Worm (Caenorhabditis elegans) whole organism, late embryonic: ENCODE results near the gene T04A6.1.

Source experiments
- C08G9.2 ChIP-seq: sonication (generic microtip); optimal IDR thresholded peaks from 2 replicates; lab custom pipeline; 2016; ENCODE audit warnings: mild to moderate bottlenecking, missing genetic modification characterization, moderate library complexity, missing compliant biosample characterization
- C38D4.7 ChIP-seq: fragments of 200-800 bp; sonication (Bioruptor generic); optimal IDR thresholded peaks from 2 replicates; lab custom pipeline; 2018; ENCODE audit warnings: mild to moderate bottlenecking, missing genetic modification characterization, moderate library complexity, missing compliant biosample characterization
- F13H6.1 ChIP-seq: sonication (generic microtip); optimal IDR thresholded peaks from 2 replicates; lab custom pipeline; 2016; ENCODE audit warnings: missing genetic modification characterization, missing compliant biosample characterization
- K02D7.2 ChIP-seq: sonication (generic microtip); optimal IDR thresholded peaks from 2 replicates; lab custom pipeline; 2017; ENCODE audit warnings: mild to moderate bottlenecking, missing genetic modification characterization, missing compliant biosample characterization
- K09A11.1 ChIP-seq: sonication (generic microtip); optimal IDR thresholded peaks from 2 replicates; lab custom pipeline; 2017; ENCODE audit warnings: antibody characterized with exemption, mild to moderate bottlenecking, missing genetic modification characterization, missing compliant biosample characterization; ENCODE audit not compliant: insufficient read depth
- T23F11.4 ChIP-seq: fragments of 200-800 bp; sonication (Bioruptor generic); optimal IDR thresholded peaks from 2 replicates; lab custom pipeline; 2018; ENCODE audit warnings: mild to moderate bottlenecking, missing genetic modification characterization, missing compliant biosample characterization
- Y22D7AL.16 ChIP-seq: sonication (generic microtip); optimal IDR thresholded peaks from 2 replicates; lab custom pipeline; 2016; ENCODE audit warnings: missing genetic modification characterization, missing compliant biosample characterization
- ahr-1 ChIP-seq: sonication (generic microtip); optimal IDR thresholded peaks from 2 replicates; lab custom pipeline; 2016; ENCODE audit warnings: missing genetic modification characterization, missing compliant biosample characterization
- ama-1 ChIP-seq: fragments of 150-350 bp; optimal IDR thresholded peaks from 2 replicates; lab custom pipeline; 2014
- ceh-14 ChIP-seq: sonication (generic microtip); optimal IDR thresholded peaks from 2 replicates; lab custom pipeline; 2016; ENCODE audit warnings: missing genotype, missing genetic modification characterization, missing compliant biosample characterization
- ceh-18 ChIP-seq: sonication (generic microtip); optimal IDR thresholded peaks from 2 replicates; lab custom pipeline; 2016; ENCODE audit warnings: missing genetic modification characterization, missing compliant biosample characterization
- ceh-19 ChIP-seq: fragments of 200-800 bp; sonication (Bioruptor generic); optimal IDR thresholded peaks from 2 replicates; lab custom pipeline; 2018; ENCODE audit warnings: mild to moderate bottlenecking, missing genetic modification characterization, missing compliant biosample characterization
- ceh-24 ChIP-seq: sonication (generic microtip); optimal IDR thresholded peaks from 2 replicates; lab custom pipeline; 2016; ENCODE audit warnings: mild to moderate bottlenecking, missing genetic modification characterization, missing compliant biosample characterization
- ceh-30 ChIP-seq: fragments of 150-350 bp; optimal IDR thresholded peaks from 2 replicates; lab custom pipeline; 2014; ENCODE audit warnings: missing biosample characterization, missing genetic modification characterization
- ceh-31 ChIP-seq: sonication (generic microtip); optimal IDR thresholded peaks from 2 replicates; lab custom pipeline; 2016; ENCODE audit warnings: missing genetic modification characterization, missing compliant biosample characterization
- ceh-34 ChIP-seq: sonication (generic microtip); optimal IDR thresholded peaks from 2 replicates; lab custom pipeline; 2016; ENCODE audit warnings: mild to moderate bottlenecking, missing genetic modification characterization, missing compliant biosample characterization
- ceh-9 ChIP-seq: sonication (generic microtip); optimal IDR thresholded peaks from 2 replicates; lab custom pipeline; 2016; ENCODE audit warnings: mild to moderate bottlenecking, missing genetic modification characterization, inconsistent platforms, missing compliant biosample characterization
- dmd-4 ChIP-seq: sonication (generic microtip); optimal IDR thresholded peaks from 2 replicates; lab custom pipeline; 2016; ENCODE audit warnings: borderline replicate concordance, missing genetic modification characterization, missing compliant biosample characterization
- elt-2 ChIP-seq: sonication (generic microtip); optimal IDR thresholded peaks from 2 replicates; lab custom pipeline; 2016; ENCODE audit warnings: missing genetic modification reagents, missing genetic modification characterization, missing compliant biosample characterization
- ets-4 ChIP-seq: sonication (generic microtip); optimal IDR thresholded peaks from 2 replicates; lab custom pipeline; 2016; ENCODE audit warnings: missing genetic modification characterization, missing compliant biosample characterization
- eyg-1 ChIP-seq: sonication (generic microtip); optimal IDR thresholded peaks from 2 replicates; lab custom pipeline; 2016; ENCODE audit warnings: missing genotype, missing genetic modification characterization, missing compliant biosample characterization
- fax-1 ChIP-seq: sonication (generic microtip); optimal IDR thresholded peaks from 2 replicates; lab custom pipeline; 2016; ENCODE audit warnings: missing genotype, missing genetic modification characterization, missing compliant biosample characterization
- fkh-6 ChIP-seq: sonication (generic microtip); optimal IDR thresholded peaks from 2 replicates; lab custom pipeline; 2016; ENCODE audit warnings: missing genetic modification characterization, missing compliant biosample characterization
- gmeb-2 ChIP-seq: sonication (generic microtip); optimal IDR thresholded peaks from 2 replicates; lab custom pipeline; 2016; ENCODE audit warnings: missing genetic modification characterization, inconsistent platforms, missing compliant biosample characterization
- hlh-15 ChIP-seq: sonication (generic microtip); optimal IDR thresholded peaks from 2 replicates; lab custom pipeline; 2016; ENCODE audit warnings: missing genetic modification characterization, missing compliant biosample characterization
- hlh-30 ChIP-seq: sonication (generic microtip); optimal IDR thresholded peaks from 2 replicates; lab custom pipeline; 2017; ENCODE audit warnings: antibody characterized with exemption, missing genetic modification characterization, missing compliant biosample characterization; ENCODE audit not compliant: insufficient read depth
- hlh-6 ChIP-seq: sonication (generic microtip); optimal IDR thresholded peaks from 2 replicates; lab custom pipeline; 2016; ENCODE audit warnings: missing genotype, missing genetic modification characterization, missing compliant biosample characterization
- lin-11 ChIP-seq: fragments of 200-800 bp; sonication (Bioruptor generic); optimal IDR thresholded peaks from 2 replicates; lab custom pipeline; 2018; ENCODE audit warnings: mild to moderate bottlenecking, missing genetic modification characterization, missing compliant biosample characterization
- madf-2 ChIP-seq: sonication (generic microtip); optimal IDR thresholded peaks from 2 replicates; lab custom pipeline; 2017; ENCODE audit warnings: missing genetic modification characterization, missing compliant biosample characterization
- nfya-1 ChIP-seq: sonication (generic microtip); optimal IDR thresholded peaks from 2 replicates; lab custom pipeline; 2017; ENCODE audit warnings: missing genetic modification characterization, mild to moderate bottlenecking, missing compliant biosample characterization, antibody characterized with exemption, moderate library complexity
- nhr-11 ChIP-seq: fragments of 150-350 bp; optimal IDR thresholded peaks from 2 replicates; lab custom pipeline; 2014; ENCODE audit warnings: missing biosample characterization, missing genetic modification characterization
- odd-2 ChIP-seq: sonication (generic microtip); optimal IDR thresholded peaks from 2 replicates; lab custom pipeline; 2017; ENCODE audit warnings: antibody characterized with exemption, mild to moderate bottlenecking, missing genetic modification characterization, missing compliant biosample characterization
- pat-9 ChIP-seq: fragments of 200-800 bp; sonication (Bioruptor generic); optimal IDR thresholded peaks from 2 replicates; lab custom pipeline; 2018; ENCODE audit warnings: mild to moderate bottlenecking, missing genetic modification characterization, moderate library complexity, missing compliant biosample characterization
- pha-4 ChIP-seq: fragments of 150-350 bp; optimal IDR thresholded peaks from 2 replicates; lab custom pipeline; 2018; ENCODE audit warnings: missing biosample characterization, missing genetic modification reagents, missing genetic modification characterization
- pqm-1 ChIP-seq: sonication (generic microtip); optimal IDR thresholded peaks from 2 replicates; lab custom pipeline; 2016; ENCODE audit warnings: missing genetic modification characterization, missing compliant biosample characterization
- pros-1 ChIP-seq: fragments of 150-350 bp; optimal IDR thresholded peaks from 2 replicates; lab custom pipeline; 2014; ENCODE audit warnings: missing biosample characterization, missing genetic modification reagents, missing genetic modification characterization
- ref-2 ChIP-seq: sonication (generic microtip); optimal IDR thresholded peaks from 2 replicates; lab custom pipeline; 2016; ENCODE audit warnings: missing genetic modification characterization, missing compliant biosample characterization
- rnt-1 ChIP-seq: sonication (generic microtip); optimal IDR thresholded peaks from 2 replicates; lab custom pipeline; 2016; ENCODE audit warnings: missing genetic modification characterization, missing compliant biosample characterization
- sox-4 ChIP-seq: sonication (generic microtip); optimal IDR thresholded peaks from 2 replicates; lab custom pipeline; 2017; ENCODE audit warnings: mild to moderate bottlenecking, missing genetic modification characterization, inconsistent platforms, missing compliant biosample characterization
- syd-9 ChIP-seq: sonication (generic microtip); optimal IDR thresholded peaks from 2 replicates; lab custom pipeline; 2016; ENCODE audit warnings: mild to moderate bottlenecking, missing genetic modification characterization, moderate library complexity, missing compliant biosample characterization
- tbx-2 ChIP-seq: sonication (generic microtip); optimal IDR thresholded peaks from 2 replicates; lab custom pipeline; 2016; ENCODE audit warnings: missing genetic modification characterization, missing compliant biosample characterization
- tbx-7 ChIP-seq: sonication (generic microtip); optimal IDR thresholded peaks from 2 replicates; lab custom pipeline; 2016; ENCODE audit warnings: missing genotype, missing genetic modification characterization, missing compliant biosample characterization
- unc-42 ChIP-seq: sonication (generic microtip); optimal IDR thresholded peaks from 2 replicates; lab custom pipeline; 2016; ENCODE audit warnings: missing genotype, missing genetic modification characterization, missing compliant biosample characterization
- unc-55 ChIP-seq: sonication (generic microtip); optimal IDR thresholded peaks from 2 replicates; lab custom pipeline; 2017; ENCODE audit warnings: missing biosample characterization, missing genetic modification reagents, missing genetic modification characterization
- unc-86 ChIP-seq: sonication (generic microtip); optimal IDR thresholded peaks from 2 replicates; lab custom pipeline; 2016; ENCODE audit warnings: missing genetic modification characterization, missing compliant biosample characterization
- ztf-16 ChIP-seq: sonication (generic microtip); optimal IDR thresholded peaks from 2 replicates; lab custom pipeline; 2017; ENCODE audit warnings: missing genetic modification characterization, missing compliant biosample characterization

The T04A6.1 gene

ce11 chrIII:7655932-7656331 is 39.6 kb downstream of the T04A6.1 start, which contains the start of gene baz-2:
Gene baz-2, minus strand, starts transcription at chrIII:7656032.
- TF ChIP-seq dmd-4 (tag; lab: Kevin White, UChicago) (no peak), rnt-1 (tag; lab: Kevin White, UChicago) (no peak), fkh-6 (tag; lab: Kevin White, UChicago) (no peak), ceh-19 (GFP tag; lab: Kevin White, UChicago) (no peak), ceh-30 (tag; lab: Kevin White, UChicago) (no peak), nhr-11 (tag; lab: Kevin White, UChicago) (no peak), ahr-1 (tag; lab: Kevin White, UChicago) (no peak), ets-4 (tag; lab: Kevin White, UChicago) (no peak), ztf-16 (tag; lab: Kevin White, UChicago) (no peak), pros-1 (tag; lab: Kevin White, UChicago) (no peak), ceh-9 (tag; lab: Kevin White, UChicago) (no peak), elt-2 (tag; lab: Kevin White, UChicago) (no peak), ref-2 (tag; lab: Kevin White, UChicago) (no peak), C38D4.7 (GFP tag; lab: Kevin White, UChicago) (no peak), ceh-18 (tag; lab: Kevin White, UChicago) (no peak), unc-86 (no peak), F13H6.1 (tag; lab: Kevin White, UChicago) (no peak), pqm-1 (tag; lab: Kevin White, UChicago) (no peak)

DNA sequence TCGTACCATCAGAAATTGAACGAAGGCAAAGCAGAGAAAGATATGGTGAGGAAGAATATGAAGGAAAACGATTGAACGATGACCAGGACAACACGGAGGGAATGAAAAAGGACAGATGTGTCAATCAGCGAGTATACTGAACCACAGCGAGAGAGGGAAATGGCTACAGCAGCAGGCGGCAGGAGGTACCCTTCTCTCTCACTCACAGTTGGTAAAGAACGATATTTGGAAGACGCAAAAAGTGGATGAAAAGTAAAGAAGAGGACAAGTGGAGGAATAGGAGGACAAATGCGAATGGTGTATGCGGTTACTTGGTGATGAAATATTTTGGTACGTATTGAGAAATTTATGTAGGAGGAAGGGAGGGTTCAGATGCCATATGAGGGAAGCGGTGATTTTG is 40.1 kb downstream of the T04A6.1 start, which contains the start of gene ZK783.7:
ZK783.7 (plus strand) TSS at position 246 of the 400 bp plus-strand sequence.
- TF ChIP-seq gmeb-2 (tag; lab: Kevin White, UChicago), result no peak
- no peak for TF ChIP-seq hlh-15 (tag; lab: Kevin White, UChicago)
- no peak for TF ChIP-seq lin-11 (tag; lab: Kevin White, UChicago)
- TF ChIP-seq tbx-7 (tag; lab: Kevin White, UChicago), result no peak
- no peak for TF ChIP-seq Y22D7AL.16 (tag; lab: Kevin White, UChicago)
- TF ChIP-seq unc-55 (GFP tag; lab: Kevin White, UChicago), result peak; percentile 42
- TF ChIP-seq hlh-6 (tag; lab: Kevin White, UChicago), result peak; percentile 51
- TF ChIP-seq pha-4 (tag; lab: Kevin White, UChicago), result no peak

DNA sequence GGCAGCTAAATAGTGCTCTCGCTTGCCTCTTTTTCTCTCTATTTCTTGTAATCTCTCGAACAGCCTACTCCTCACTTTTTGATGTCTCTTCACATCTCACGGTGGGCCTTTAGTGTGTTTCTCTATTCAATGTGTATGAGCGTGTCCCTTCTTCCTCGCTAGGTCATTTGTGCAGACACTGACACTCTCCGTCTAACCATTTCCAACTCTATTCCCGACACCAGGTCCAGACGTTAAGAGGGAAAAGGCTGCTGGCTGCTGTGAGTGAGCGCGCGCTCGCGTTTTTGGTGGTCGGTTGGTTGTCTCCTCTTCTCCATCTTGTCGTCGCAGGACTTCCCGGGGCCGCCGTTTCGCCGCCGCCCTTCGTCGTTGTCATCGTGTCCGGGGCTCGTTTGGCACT is 43.1 kb downstream of the T04A6.1 start:
- TF ChIP-seq ceh-24 (tag; lab: Kevin White, UChicago) (no peak), gmeb-2 (tag; lab: Kevin White, UChicago) (peak; percentile 24), tbx-2 (peak; percentile 88), pha-4 (tag; lab: Kevin White, UChicago) (no peak), syd-9 (tag; lab: Kevin White, UChicago) (no peak), ceh-31 (peak; percentile 87), Y22D7AL.16 (tag; lab: Kevin White, UChicago) (no peak), fkh-6 (tag; lab: Kevin White, UChicago) (peak; percentile 15), T23F11.4 (GFP tag; lab: Kevin White, UChicago) (no peak), ets-4 (tag; lab: Kevin White, UChicago) (no peak), ztf-16 (tag; lab: Kevin White, UChicago) (no peak), unc-86 (peak; percentile 48), unc-42 (tag; lab: Kevin White, UChicago) (peak; percentile 34), eyg-1 (tag; lab: Kevin White, UChicago) (no peak), nfya-1 (tag; lab: Kevin White, UChicago) (peak; percentile 76), K02D7.2 (no peak), ref-2 (tag; lab: Kevin White, UChicago) (peak; percentile 66), hlh-30 (tag; lab: Kevin White, UChicago) (peak; percentile 35), ama-1 (no peak), dmd-4 (tag; lab: Kevin White, UChicago) (peak; percentile 25), fax-1 (no peak), ceh-18 (tag; lab: Kevin White, UChicago) (peak; percentile 48), odd-2 (no peak), ceh-9 (tag; lab: Kevin White, UChicago) (no peak), sox-4 (tag; lab: Kevin White, UChicago) (no peak), ceh-34 (peak; percentile 88), pros-1 (tag; lab: Kevin White, UChicago) (peak; percentile 54), hlh-6 (tag; lab: Kevin White, UChicago) (peak; percentile 82), F13H6.1 (tag; lab: Kevin White, UChicago) (peak; percentile 42), unc-55 (GFP tag; lab: Kevin White, UChicago) (peak; percentile 80), K09A11.1 (tag; lab: Kevin White, UChicago) (no peak), ceh-14 (tag; lab: Kevin White, UChicago) (peak; percentile 68), pat-9 (tag; lab: Kevin White, UChicago) (peak; percentile 28), C08G9.2 (tag; lab: Kevin White, UChicago) (peak; percentile 60), madf-2 (tag; lab: Kevin White, UChicago) (no peak)
